Worm (Caenorhabditis elegans) whole organism, dauer: ENCODE data around the gene prp-40.

Source experiments
- unc-62 ChIP-seq: sonication (generic microtip); optimal IDR thresholded peaks from 2 replicates; lab custom pipeline; 2017; ENCODE audit warnings: missing biosample characterization, missing genetic modification reagents, missing genetic modification characterization

prp-40 gene

ce11 chrIII:9544125-9544524 is 22.2 kb downstream of the prp-40 start, which contains the start of gene ZK1098.9:
ZK1098.9 (plus strand) TSS chrIII:9544425.
- TF ChIP-seq unc-62 = no peak

DNA sequence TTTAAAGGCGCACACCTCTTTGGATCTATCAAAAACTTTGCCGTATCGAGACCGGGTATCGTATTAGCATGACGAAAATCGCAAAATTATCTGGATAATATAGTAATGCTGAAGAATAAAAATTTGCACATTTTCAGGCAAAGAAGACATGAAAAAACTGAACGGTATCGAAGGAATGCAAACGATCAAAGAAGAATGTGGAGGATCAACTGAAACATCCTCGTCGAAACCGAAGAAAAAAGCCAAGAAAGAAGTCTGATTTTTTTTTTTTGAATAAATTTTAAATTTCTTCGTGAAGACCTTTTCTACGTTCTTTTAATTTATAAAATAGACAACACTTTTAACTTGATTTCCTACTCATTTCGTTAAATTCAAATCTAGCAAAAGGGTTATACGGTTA is 22.9 kb downstream of the prp-40 start, which contains the start of gene ZK1098.12:
Gene ZK1098.12, plus strand, starts transcription at position 301 of the 400 bp plus-strand sequence.
- no peak for TF ChIP-seq unc-62

DNA sequence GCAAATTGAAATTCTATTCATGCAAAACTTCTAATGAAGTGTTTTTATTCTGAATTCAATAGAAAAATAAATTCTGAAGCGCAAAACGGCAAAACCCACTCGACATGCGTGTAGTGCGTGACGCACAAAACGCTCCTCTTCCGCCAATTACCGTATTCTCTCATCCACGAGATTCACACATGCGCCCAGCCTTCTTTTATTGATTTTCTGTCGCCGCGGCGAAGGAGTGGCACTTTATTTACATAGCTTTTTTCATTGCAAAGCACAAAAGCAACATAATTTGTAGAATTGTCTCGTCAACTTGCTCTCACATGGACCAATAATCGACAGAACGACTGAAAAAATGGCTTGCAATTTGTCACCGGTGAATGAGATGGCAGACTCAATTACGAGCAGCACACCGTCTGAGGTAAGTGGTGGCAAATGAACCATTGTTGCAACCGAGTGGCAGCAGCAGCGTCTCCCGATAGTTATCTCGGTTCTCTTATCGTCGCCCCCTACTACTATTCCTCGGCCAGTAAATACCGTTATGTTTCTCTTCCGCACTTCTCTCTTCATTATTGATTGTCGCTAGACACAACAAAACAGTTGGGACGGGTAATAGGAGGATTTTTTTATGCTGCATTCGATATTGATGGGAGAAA is 24.3 kb downstream of the prp-40 start, which contains the start of gene unc-16:
Gene unc-16, plus strand, starts transcription at position 243 of the 644 bp plus-strand sequence.
- TF ChIP-seq unc-62 = no peak

- no peak for TF ChIP-seq unc-62
Observed at ce11 chrIII:9556300-9556699, 34.4 kb downstream of the prp-40 start, which contains the start of gene ZK1098.11. ZK1098.11 (plus strand) TSS chrIII:9556600.

DNA sequence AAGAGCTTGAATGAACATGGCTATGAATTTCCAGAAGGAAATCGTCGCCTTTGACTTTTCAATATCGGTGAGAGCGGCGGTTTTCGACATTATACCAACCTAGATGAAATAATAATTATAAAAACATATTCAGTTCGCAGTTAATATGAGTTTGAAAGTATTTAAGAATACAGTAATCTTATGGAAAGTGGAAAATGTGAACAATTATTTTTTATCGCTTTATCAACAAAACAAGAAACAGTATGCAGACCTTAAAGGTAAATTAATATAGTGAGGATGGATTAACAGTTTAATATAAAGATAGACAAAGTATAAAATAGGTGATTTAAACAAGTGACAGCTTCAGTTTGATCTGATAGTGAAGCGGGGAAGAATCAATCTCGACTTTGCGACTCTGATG is 36.6 kb downstream of the prp-40 start, which contains the start of gene C48B4.6:
Gene C48B4.6, minus strand, starts transcription at position 101 of the 400 bp plus-strand sequence.
- no peak for TF ChIP-seq unc-62

- TF ChIP-seq unc-62 = no peak
Observed at ce11 chrIII:9559381-9559881, 37.6 kb downstream of the prp-40 start, which contains the start of gene C48B4.7. C48B4.7 (minus strand) TSS chrIII:9559431.

- no peak for TF ChIP-seq unc-62
Observed at ce11 chrIII:9561158-9561557, 39.3 kb downstream of the prp-40 start, which contains the start of gene C48B4.8. C48B4.8 (minus strand) TSS chrIII:9561258.

DNA sequence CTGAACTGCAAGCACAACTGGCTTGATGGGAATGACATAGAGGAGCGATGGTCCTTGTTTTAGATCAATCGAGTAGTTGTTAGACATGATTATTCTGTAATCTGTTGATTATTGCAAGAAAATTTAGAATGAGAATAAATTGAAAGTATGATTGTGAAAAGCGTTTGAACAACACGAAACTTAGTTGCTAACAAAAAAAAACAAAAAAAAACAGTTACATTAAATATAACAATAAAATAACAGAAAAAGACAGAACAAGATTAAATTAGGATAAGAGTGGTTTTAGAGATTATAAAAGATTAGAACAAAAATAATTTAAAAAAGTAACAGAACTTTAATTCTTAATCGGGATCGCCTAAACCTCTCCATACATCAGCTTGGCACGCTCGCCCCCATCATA is 41.4 kb downstream of the prp-40 start, which contains the start of gene C48B4.9:
Gene C48B4.9, minus strand, starts transcription at position 101 of the 400 bp plus-strand sequence.
- TF ChIP-seq unc-62 = no peak

DNA sequence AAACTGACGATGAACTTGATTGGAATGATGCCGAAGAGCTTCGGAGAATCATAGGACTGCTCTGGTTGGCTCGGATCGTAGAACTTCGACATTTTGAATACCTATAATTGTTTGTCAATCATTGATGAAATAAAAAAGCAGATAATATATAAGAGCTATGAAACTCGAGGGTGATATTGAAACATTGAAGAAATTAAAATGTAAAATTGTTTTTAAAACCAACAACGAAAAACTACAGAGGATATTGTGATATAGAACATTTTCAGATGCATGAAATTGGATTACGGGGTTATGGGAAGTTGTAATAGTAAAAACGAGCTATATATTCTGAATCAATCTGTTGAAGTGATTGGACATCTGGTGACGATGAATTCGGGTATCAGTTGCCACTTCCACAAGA is 42.5 kb downstream of the prp-40 start, which contains the start of gene C48B4.10:
Gene C48B4.10, minus strand, starts transcription at position 101 of the 400 bp plus-strand sequence.
- TF ChIP-seq unc-62 = no peak

DNA sequence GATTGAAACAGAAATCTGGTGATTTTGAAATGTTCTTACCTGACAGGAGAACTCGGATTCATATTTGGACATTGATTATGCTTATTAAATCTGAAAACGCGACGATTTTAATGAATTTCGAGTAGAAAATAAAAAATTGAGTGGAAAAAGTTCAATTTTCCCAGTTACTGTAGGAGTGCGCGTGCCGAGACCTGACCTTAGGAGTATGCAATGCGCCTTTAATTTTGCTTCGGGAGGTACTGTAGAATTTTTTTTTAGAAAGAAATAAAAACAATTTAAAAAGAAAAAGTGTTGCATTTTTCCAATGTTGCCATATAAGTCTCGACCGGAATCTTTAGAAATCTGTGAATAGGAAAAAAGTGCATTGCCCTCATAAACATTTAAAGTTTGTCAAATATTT is 44.1 kb downstream of the prp-40 start, which contains the start of gene C48B4.11:
Gene C48B4.11, minus strand, starts transcription at position 143 of the 400 bp plus-strand sequence.
- TF ChIP-seq unc-62 = no peak

- TF ChIP-seq unc-62 = no peak
Observed at ce11 chrIII:9568451-9568850, 46.6 kb downstream of the prp-40 start, which contains the start of gene C48B4.13. C48B4.13 (plus strand) TSS chrIII:9568751.

- TF ChIP-seq unc-62 = no peak
Observed at ce11 chrIII:9570869-9571268, 49.0 kb downstream of the prp-40 start.
